Fruit fly (Drosophila melanogaster) whole organism, embryonic: ENCODE measurements around the gene Rab3-GEF.

Experiments
- Asciz ChIP-seq: fragments of 200-800 bp; sonication (Bioruptor generic); optimal IDR thresholded peaks from 2 replicates; lab custom pipeline; 2017; ENCODE audit warnings: missing biosample characterization, mild to moderate bottlenecking, missing genetic modification characterization, missing genetic modification reagents
- B-H2 ChIP-seq: fragments of 200-800 bp; sonication (Bioruptor generic); optimal IDR thresholded peaks from 2 replicates; lab custom pipeline; 2018; ENCODE audit warnings: missing biosample characterization, mild to moderate bottlenecking, missing genetic modification characterization
- Bdp1 ChIP-seq: fragments of 200-800 bp; sonication (Bioruptor generic); optimal IDR thresholded peaks from 3 replicates; lab custom pipeline; 2016; ENCODE audit warnings: missing biosample characterization, missing genetic modification characterization
- CG11247 ChIP-seq: fragments of 200-800 bp; sonication (Bioruptor generic); IDR thresholded peaks from 2 replicates; pipeline ENCODE4 v1.3.6; 2022; ENCODE audit warnings: missing biosample characterization, missing genetic modification characterization
- CG12744 ChIP-seq: fragments of 200-800 bp; sonication (Bioruptor generic); optimal IDR thresholded peaks from 2 replicates; lab custom pipeline; 2016; ENCODE audit warnings: missing biosample characterization, missing genetic modification characterization
- CG14667 ChIP-seq: fragments of 200-800 bp; sonication (Bioruptor generic); IDR thresholded peaks from 2 replicates; pipeline ENCODE4 v1.3.6; 2022; ENCODE audit warnings: missing biosample characterization, missing genetic modification characterization
- CG14710 ChIP-seq: fragments of 200-800 bp; sonication (Bioruptor generic); optimal IDR thresholded peaks from 3 replicates; lab custom pipeline; 2019; ENCODE audit warnings: missing biosample characterization, mild to moderate bottlenecking, missing genetic modification characterization, moderate library complexity
- CG15514 ChIP-seq: fragments of 200-800 bp; sonication (Bioruptor generic); optimal IDR thresholded peaks from 3 replicates; lab custom pipeline; 2017; ENCODE audit warnings: missing biosample characterization, missing genetic modification characterization, mild to moderate bottlenecking, moderate library complexity, missing genetic modification reagents
- CG15601 ChIP-seq: fragments of 200-800 bp; sonication (Bioruptor generic); optimal IDR thresholded peaks from 3 replicates; lab custom pipeline; 2019; ENCODE audit warnings: missing biosample characterization, mild to moderate bottlenecking, missing genetic modification characterization, moderate library complexity
- CG15696 ChIP-seq: fragments of 200-800 bp; sonication (Bioruptor generic); optimal IDR thresholded peaks from 2 replicates; lab custom pipeline; 2019; ENCODE audit warnings: missing biosample characterization, mild to moderate bottlenecking, missing genetic modification characterization, moderate library complexity
- CG16863 ChIP-seq: fragments of 200-800 bp; sonication (Bioruptor generic); optimal IDR thresholded peaks from 3 replicates; lab custom pipeline; 2016; ENCODE audit warnings: missing biosample characterization, missing genetic modification characterization
- CG17361 ChIP-seq: fragments of 200-800 bp; sonication (Bioruptor generic); IDR thresholded peaks from 3 replicates; pipeline ENCODE4 v1.3.6; 2022; ENCODE audit warnings: missing biosample characterization, missing genetic modification characterization
- CG1832 ChIP-seq: fragments of 200-800 bp; sonication (Bioruptor generic); optimal IDR thresholded peaks from 2 replicates; lab custom pipeline; 2017; ENCODE audit warnings: missing biosample characterization, mild to moderate bottlenecking, missing genetic modification characterization, inconsistent platforms
- CG2120 ChIP-seq: fragments of 200-800 bp; sonication (Bioruptor generic); optimal IDR thresholded peaks from 3 replicates; lab custom pipeline; 2016; ENCODE audit warnings: missing biosample characterization, missing genetic modification characterization
- CG31365 ChIP-seq: fragments of 200-800 bp; sonication (Bioruptor generic); optimal IDR thresholded peaks from 2 replicates; lab custom pipeline; 2018; ENCODE audit warnings: missing biosample characterization, mild to moderate bottlenecking, missing genetic modification characterization
- CG3407 ChIP-seq: fragments of 200-800 bp; sonication (Bioruptor generic); optimal IDR thresholded peaks from 2 replicates; lab custom pipeline; 2018; ENCODE audit warnings: missing biosample characterization, mild to moderate bottlenecking, missing genetic modification characterization
- CG4424 ChIP-seq: fragments of 200-800 bp; sonication (Bioruptor generic); optimal IDR thresholded peaks from 3 replicates; lab custom pipeline; 2016; ENCODE audit warnings: missing biosample characterization, missing genetic modification characterization
- CG6272 ChIP-seq: fragments of 200-800 bp; sonication (Bioruptor generic); IDR thresholded peaks from 2 replicates; pipeline ENCODE4 v1.3.6; 2022; ENCODE audit warnings: missing biosample characterization, missing genetic modification characterization
- CG6689 ChIP-seq: fragments of 200-800 bp; sonication (Bioruptor generic); IDR thresholded peaks from 2 replicates; pipeline ENCODE4 v1.3.6; 2022; ENCODE audit warnings: missing biosample characterization, missing genetic modification characterization
- CG6854 ChIP-seq: fragments of 200-800 bp; sonication (Bioruptor generic); optimal IDR thresholded peaks from 3 replicates; lab custom pipeline; 2017; ENCODE audit warnings: missing biosample characterization, mild to moderate bottlenecking, missing genetic modification characterization
- CG7987 ChIP-seq: fragments of 200-800 bp; sonication (Bioruptor generic); optimal IDR thresholded peaks from 2 replicates; lab custom pipeline; 2018; ENCODE audit warnings: missing biosample characterization, mild to moderate bottlenecking, missing genetic modification characterization, moderate library complexity
- CG8089 ChIP-seq: fragments of 200-800 bp; sonication (Bioruptor generic); optimal IDR thresholded peaks from 3 replicates; lab custom pipeline; 2016; ENCODE audit warnings: missing biosample characterization, missing genetic modification characterization
- CG9876 ChIP-seq: fragments of 200-800 bp; sonication (Bioruptor generic); optimal IDR thresholded peaks from 2 replicates; lab custom pipeline; 2016; ENCODE audit warnings: missing biosample characterization, missing genetic modification characterization
- CHES-1-like ChIP-seq: fragments of 200-800 bp; sonication (Bioruptor generic); optimal IDR thresholded peaks from 2 replicates; lab custom pipeline; 2016; ENCODE audit warnings: missing biosample characterization, missing genetic modification characterization
- CTCF ChIP-seq: fragments of 200-800 bp; sonication (Bioruptor generic); optimal IDR thresholded peaks from 2 replicates; lab custom pipeline; 2017; ENCODE audit warnings: missing biosample characterization, mild to moderate bottlenecking, missing genetic modification characterization, moderate library complexity
- D19A ChIP-seq: fragments of 200-800 bp; optimal IDR thresholded peaks from 3 replicates; lab custom pipeline; 2019; ENCODE audit warnings: missing biosample characterization, mild to moderate bottlenecking, missing genetic modification characterization, moderate library complexity
- Dll ChIP-seq: fragments of 200-800 bp; sonication (Bioruptor generic); IDR thresholded peaks from 4 replicates; pipeline ENCODE4 v1.3.6; 2022; ENCODE audit warnings: missing biosample characterization, missing genetic modification characterization; ENCODE audit not compliant: partially characterized antibody
- HHEX ChIP-seq: fragments of 200-800 bp; sonication (Bioruptor generic); optimal IDR thresholded peaks from 3 replicates; lab custom pipeline; 2017; ENCODE audit warnings: missing biosample characterization, mild to moderate bottlenecking, missing genetic modification characterization, missing genetic modification reagents
- Hsf ChIP-seq: fragments of 200-800 bp; sonication (Bioruptor generic); optimal IDR thresholded peaks from 3 replicates; lab custom pipeline; 2016; ENCODE audit warnings: missing biosample characterization, missing genetic modification characterization
- MTF-1 ChIP-seq: fragments of 200-800 bp; sonication (Bioruptor generic); optimal IDR thresholded peaks from 2 replicates; lab custom pipeline; 2018; ENCODE audit warnings: missing biosample characterization, mild to moderate bottlenecking, missing genetic modification characterization, borderline replicate concordance
- NC2β ChIP-seq: fragments of 200-800 bp; sonication (Bioruptor generic); optimal IDR thresholded peaks from 2 replicates; lab custom pipeline; 2016; ENCODE audit warnings: missing biosample characterization, missing genetic modification characterization
- Pdp1 ChIP-seq, 2 experiments: fragments of 200-800 bp; sonication (Bioruptor generic); optimal IDR thresholded peaks; 3 replicates each; lab custom pipeline; 2016; ENCODE audit warnings: missing biosample characterization in 2 of 2, missing genetic modification characterization in 2 of 2, mild to moderate bottlenecking in 1 of 2, moderate library complexity in 1 of 2
- Vsx1 ChIP-seq: fragments of 200-800 bp; sonication (Bioruptor generic); optimal IDR thresholded peaks from 2 replicates; lab custom pipeline; 2017; ENCODE audit warnings: missing biosample characterization, mild to moderate bottlenecking, missing genetic modification characterization, missing genetic modification reagents
- ac ChIP-seq: fragments of 200-800 bp; sonication (Bioruptor generic); optimal IDR thresholded peaks from 3 replicates; lab custom pipeline; 2017; ENCODE audit warnings: missing biosample characterization, mild to moderate bottlenecking, missing genetic modification characterization
- amos ChIP-seq: fragments of 200-800 bp; sonication (Bioruptor generic); IDR thresholded peaks from 2 replicates; pipeline ENCODE4 v1.3.6; 2022; ENCODE audit warnings: missing biosample characterization, missing genetic modification characterization; ENCODE audit not compliant: partially characterized antibody
- bbx ChIP-seq: fragments of 200-800 bp; sonication (Bioruptor generic); IDR thresholded peaks from 2 replicates; pipeline ENCODE4 v1.3.6; 2022; ENCODE audit warnings: missing biosample characterization, missing genetic modification characterization; ENCODE audit not compliant: partially characterized antibody
- cato ChIP-seq: fragments of 200-800 bp; sonication (Bioruptor generic); optimal IDR thresholded peaks from 2 replicates; lab custom pipeline; 2016; ENCODE audit warnings: missing biosample characterization, missing genetic modification characterization, borderline replicate concordance
- caup ChIP-seq: fragments of 200-800 bp; sonication (Bioruptor generic); optimal IDR thresholded peaks from 3 replicates; lab custom pipeline; 2017; ENCODE audit warnings: missing biosample characterization, mild to moderate bottlenecking, missing genetic modification characterization, moderate library complexity; ENCODE audit not compliant: severe bottlenecking
- chn ChIP-seq: fragments of 200-800 bp; sonication (Bioruptor generic); optimal IDR thresholded peaks from 2 replicates; lab custom pipeline; 2016; ENCODE audit warnings: missing biosample characterization, missing genetic modification characterization
- ems ChIP-seq: fragments of 200-800 bp; sonication (Bioruptor generic); optimal IDR thresholded peaks from 3 replicates; lab custom pipeline; 2016; ENCODE audit warnings: missing biosample characterization, missing genetic modification characterization
- ewg ChIP-seq: fragments of 200-800 bp; sonication (Bioruptor generic); optimal IDR thresholded peaks from 3 replicates; lab custom pipeline; 2017; ENCODE audit warnings: mild to moderate bottlenecking, missing biosample characterization, missing genetic modification reagents, missing genetic modification characterization
- hth ChIP-seq: fragments of >200 bp; optimal IDR thresholded peaks from 2 replicates; lab custom pipeline; 2017; ENCODE audit warnings: inconsistent platforms
- knrl ChIP-seq: fragments of 200-800 bp; sonication (Bioruptor generic); IDR thresholded peaks from 3 replicates; pipeline ENCODE4 v1.3.6; 2022; ENCODE audit warnings: missing biosample characterization, missing genetic modification characterization; ENCODE audit not compliant: partially characterized antibody
- onecut ChIP-seq: fragments of 200-800 bp; sonication (Bioruptor generic); IDR thresholded peaks from 2 replicates; pipeline ENCODE4 v1.3.6; 2022; ENCODE audit warnings: missing biosample characterization, missing genetic modification characterization
- pfk ChIP-seq: fragments of 200-800 bp; sonication (Bioruptor generic); optimal IDR thresholded peaks from 2 replicates; lab custom pipeline; 2018; ENCODE audit warnings: missing biosample characterization, mild to moderate bottlenecking, missing genetic modification characterization, moderate library complexity
- tio ChIP-seq: fragments of 200-800 bp; sonication (Bioruptor generic); optimal IDR thresholded peaks from 2 replicates; lab custom pipeline; 2017; ENCODE audit warnings: missing biosample characterization, missing genetic modification characterization, inconsistent platforms
- tna ChIP-seq: fragments of 200-800 bp; sonication (Bioruptor generic); IDR thresholded peaks from 2 replicates; pipeline ENCODE4 v1.3.6; 2022; ENCODE audit warnings: missing biosample characterization, missing genetic modification characterization; ENCODE audit not compliant: partially characterized antibody
- vnd ChIP-seq: fragments of 200-800 bp; sonication (Bioruptor generic); IDR thresholded peaks from 3 replicates; pipeline ENCODE4 v1.3.6; 2022; ENCODE audit warnings: missing biosample characterization, missing genetic modification characterization; ENCODE audit not compliant: partially characterized antibody
- zen ChIP-seq: fragments of 200-800 bp; sonication (Bioruptor generic); optimal IDR thresholded peaks from 3 replicates; lab custom pipeline; 2018; ENCODE audit warnings: missing biosample characterization, mild to moderate bottlenecking, missing genetic modification characterization, moderate library complexity

The Rab3-GEF gene

dm6 chrX:15084580-15085138, 4.8 kb upstream of the Rab3-GEF start, which contains the start of gene Cox17 (continued):
- peak; percentile 75 for TF ChIP-seq ewg (GFP tag; lab: Kevin White, UChicago)
- TF ChIP-seq Dll = peak; percentile 84
- TF ChIP-seq hth = no peak
- TF ChIP-seq HHEX (GFP tag; lab: Kevin White, UChicago) = peak; percentile 61
- TF ChIP-seq CG6272 (GFP tag; lab: Robert Waterston, UW) = peak; percentile 71
- TF ChIP-seq caup = peak; percentile 59
- TF ChIP-seq CG31365 (tag; lab: Kevin White, UChicago) = no peak
- peak; percentile 43 for TF ChIP-seq NC2β
- no peak for TF ChIP-seq MTF-1
- no peak for TF ChIP-seq ac (GFP tag; lab: Kevin White, UChicago)
- TF ChIP-seq ems (GFP tag; lab: Kevin White, UChicago) = peak; percentile 67
- TF ChIP-seq Vsx1 (GFP tag; lab: Kevin White, UChicago) = peak; percentile 70
- TF ChIP-seq CG11247 = no peak; the same call in 1 of the 2 replicates
- peak; percentile 64 for TF ChIP-seq CG14667 (GFP tag; lab: Robert Waterston, UW)
- peak; percentile 10 for TF ChIP-seq CHES-1-like (GFP tag; lab: Kevin White, UChicago)
- peak; percentile 57 for TF ChIP-seq CG9876 (GFP tag; lab: Kevin White, UChicago)
- TF ChIP-seq CG6689 = peak; percentile 74
- TF ChIP-seq CG1832 = no peak
- TF ChIP-seq CG3407 (GFP tag; lab: Kevin White, UChicago) = peak; percentile 68
- TF ChIP-seq tio = peak; percentile 89
- no peak for TF ChIP-seq CG7987
- TF ChIP-seq knrl (GFP tag; lab: Robert Waterston, UW) = peak; percentile 78; the same call in 2 of the 3 replicates
- peak; percentile 47 for TF ChIP-seq CTCF (GFP tag; lab: Kevin White, UChicago)
- TF ChIP-seq zen (tag; lab: Kevin White, UChicago) = peak; percentile 76
- peak; percentile 94 for TF ChIP-seq CG17361 (GFP tag; lab: Robert Waterston, UW)
- TF ChIP-seq Pdp1 (GFP tag; optimal IDR thresholded peaks at IDR 0.05; lab: Kevin White, UChicago) = peak; percentile 75 to 78
- TF ChIP-seq Asciz (GFP tag; lab: Kevin White, UChicago) = peak; percentile 65
- TF ChIP-seq Bdp1 (GFP tag; lab: Kevin White, UChicago) = peak; percentile 48
- TF ChIP-seq CG4424 = peak; percentile 82
- TF ChIP-seq CG15696 (tag; lab: Kevin White, UChicago) = peak; percentile 77
- peak; percentile 74 for TF ChIP-seq D19A
- peak; percentile 58 for TF ChIP-seq bbx (GFP tag; lab: Robert Waterston, UW)
- peak; percentile 76 for TF ChIP-seq CG15601 (tag; lab: Kevin White, UChicago)
- TF ChIP-seq vnd (GFP tag; lab: Robert Waterston, UW) = peak; percentile 78
- peak; percentile 86 for TF ChIP-seq CG2120 (GFP tag; lab: Kevin White, UChicago)
- TF ChIP-seq tna (GFP tag; lab: Robert Waterston, UW) = no peak
- TF ChIP-seq amos (GFP tag; lab: Robert Waterston, UW) = peak; percentile 71; the same call in 1 of the 2 replicates
- peak; percentile 82 for TF ChIP-seq B-H2
- peak; percentile 81 for TF ChIP-seq chn
- peak; percentile 82 for TF ChIP-seq cato (GFP tag; lab: Kevin White, UChicago)
- TF ChIP-seq CG16863 (GFP tag; lab: Kevin White, UChicago) = peak; percentile 33
- TF ChIP-seq CG14710 (tag; lab: Kevin White, UChicago) = peak; percentile 89
- peak; percentile 84 for TF ChIP-seq Hsf
- peak; percentile 41 for TF ChIP-seq CG12744
- TF ChIP-seq CG15514 (GFP tag; lab: Kevin White, UChicago) = peak; percentile 71
- peak; percentile 66 for TF ChIP-seq CG8089
- peak; percentile 46 for TF ChIP-seq CG6854
- TF ChIP-seq pfk = no peak
- TF ChIP-seq onecut (GFP tag; lab: Robert Waterston, UW) = peak; percentile 86
